Fruit fly (Drosophila melanogaster) whole organism: ENCODE measurements around the gene mRpL22.

Experiments
- CG8478 ChIP-seq: fragments of >200 bp; optimal IDR thresholded peaks from 2 replicates; lab custom pipeline; 2018; ENCODE audit warnings: inconsistent platforms
- Dll ChIP-seq: fragments of >200 bp; optimal IDR thresholded peaks from 2 replicates; lab custom pipeline; 2017
- EcR ChIP-seq, 2 experiments: fragments of >200 bp; optimal IDR thresholded peaks; 2 replicates each; lab custom pipeline; 2017; ENCODE audit warnings: missing biosample characterization in 2 of 2, missing genetic modification characterization in 2 of 2, missing genetic modification reagents in 2 of 2
- psq ChIP-seq: fragments of >200 bp; optimal IDR thresholded peaks from 2 replicates; lab custom pipeline; 2017
- usp ChIP-seq: fragments of >200 bp; optimal IDR thresholded peaks from 2 replicates; lab custom pipeline; 2017; ENCODE audit warnings: missing biosample characterization, missing genetic modification characterization, mixed read lengths

dm6 chrX:16774201-16775061 is 9.3 kb upstream of the mRpL22 start:
- no peak for TF ChIP-seq usp (GFP tag; lab: Kevin White, UChicago)
- TF ChIP-seq psq (lab: Kevin White, UChicago) = no peak
- no peak for TF ChIP-seq Dll (lab: Kevin White, UChicago)
- no peak for TF ChIP-seq CG8478 (lab: Kevin White, UChicago)
- TF ChIP-seq EcR (GFP tag; optimal IDR thresholded peaks at IDR 0.05; lab: Kevin White, UChicago) = no peak
